Fruit fly (Drosophila melanogaster) whole organism, embryonic: ENCODE results near the gene CG10809.

Experiments
- ATbp ChIP-seq: fragments of 200-800 bp; sonication (Bioruptor generic); optimal IDR thresholded peaks from 2 replicates; lab custom pipeline; 2017; ENCODE audit warnings: missing biosample characterization, mild to moderate bottlenecking, missing genetic modification characterization, missing genetic modification reagents
- Abd-B ChIP-seq: fragments of 200-800 bp; sonication (Bioruptor generic); optimal IDR thresholded peaks from 2 replicates; lab custom pipeline; 2018; ENCODE audit warnings: missing biosample characterization, mild to moderate bottlenecking, missing genetic modification characterization, moderate library complexity
- CG11695 ChIP-seq: fragments of 200-800 bp; sonication (Bioruptor generic); IDR thresholded peaks from 3 replicates; pipeline ENCODE4 v1.3.6; 2022; ENCODE audit warnings: missing biosample characterization, missing genetic modification characterization
- CG12236 ChIP-seq: fragments of 200-800 bp; sonication (Bioruptor generic); optimal IDR thresholded peaks from 2 replicates; lab custom pipeline; 2016; ENCODE audit warnings: missing biosample characterization, missing genetic modification characterization
- CG12391 ChIP-seq: fragments of 200-800 bp; sonication (Bioruptor generic); optimal IDR thresholded peaks from 3 replicates; lab custom pipeline; 2018; ENCODE audit warnings: missing biosample characterization, mild to moderate bottlenecking, missing genetic modification characterization, moderate library complexity
- CG13296 ChIP-seq: fragments of 200-800 bp; sonication (Bioruptor generic); optimal IDR thresholded peaks from 3 replicates; lab custom pipeline; 2018; ENCODE audit warnings: missing biosample characterization, mild to moderate bottlenecking, missing genetic modification characterization
- CG13624 ChIP-seq: fragments of 200-800 bp; sonication (Bioruptor generic); optimal IDR thresholded peaks from 2 replicates; lab custom pipeline; 2016; ENCODE audit warnings: missing biosample characterization, missing genetic modification characterization
- CG13894 ChIP-seq: fragments of 200-800 bp; sonication (Bioruptor generic); optimal IDR thresholded peaks from 3 replicates; lab custom pipeline; 2018; ENCODE audit warnings: missing biosample characterization, mild to moderate bottlenecking, missing genetic modification characterization, moderate library complexity
- CG14710 ChIP-seq: fragments of 200-800 bp; sonication (Bioruptor generic); optimal IDR thresholded peaks from 3 replicates; lab custom pipeline; 2019; ENCODE audit warnings: missing biosample characterization, mild to moderate bottlenecking, missing genetic modification characterization, moderate library complexity
- CG14860 ChIP-seq: fragments of 200-800 bp; sonication (Bioruptor generic); IDR thresholded peaks from 3 replicates; pipeline ENCODE4 v1.3.6; 2022; ENCODE audit warnings: missing biosample characterization, missing genetic modification characterization; ENCODE audit not compliant: partially characterized antibody
- CG17912 ChIP-seq: fragments of 200-800 bp; sonication (Bioruptor generic); optimal IDR thresholded peaks from 2 replicates; lab custom pipeline; 2018; ENCODE audit warnings: missing biosample characterization, mild to moderate bottlenecking, missing genetic modification characterization
- CG1832 ChIP-seq: fragments of 200-800 bp; sonication (Bioruptor generic); optimal IDR thresholded peaks from 2 replicates; lab custom pipeline; 2017; ENCODE audit warnings: missing biosample characterization, mild to moderate bottlenecking, missing genetic modification characterization, inconsistent platforms
- CG18764 ChIP-seq: fragments of 200-800 bp; sonication (Bioruptor generic); optimal IDR thresholded peaks from 3 replicates; lab custom pipeline; 2016; ENCODE audit warnings: missing biosample characterization, missing genetic modification characterization
- CG30403 ChIP-seq: fragments of 200-800 bp; sonication (Bioruptor generic); optimal IDR thresholded peaks from 3 replicates; lab custom pipeline; 2016; ENCODE audit warnings: missing biosample characterization, missing genetic modification characterization
- CG34224 ChIP-seq: fragments of 200-800 bp; sonication (Bioruptor generic); IDR thresholded peaks from 3 replicates; pipeline ENCODE4 v1.3.6; 2022; ENCODE audit warnings: missing biosample characterization, missing genetic modification characterization; ENCODE audit not compliant: partially characterized antibody
- CG34376 ChIP-seq: fragments of 200-800 bp; sonication (Bioruptor generic); optimal IDR thresholded peaks from 2 replicates; lab custom pipeline; 2018; ENCODE audit warnings: missing biosample characterization, mild to moderate bottlenecking, missing genetic modification characterization
- CG34422 ChIP-seq: fragments of 200-800 bp; sonication (Bioruptor generic); IDR thresholded peaks from 3 replicates; pipeline ENCODE4 v1.3.6; 2022; ENCODE audit warnings: missing biosample characterization, missing genetic modification characterization
- CG6272 ChIP-seq: fragments of 200-800 bp; sonication (Bioruptor generic); IDR thresholded peaks from 2 replicates; pipeline ENCODE4 v1.3.6; 2022; ENCODE audit warnings: missing biosample characterization, missing genetic modification characterization
- CG6683 ChIP-seq: fragments of 200-800 bp; sonication (Bioruptor generic); optimal IDR thresholded peaks from 2 replicates; lab custom pipeline; 2017; ENCODE audit warnings: missing biosample characterization, mild to moderate bottlenecking, missing genetic modification characterization, missing genetic modification reagents
- CG8089 ChIP-seq: fragments of 200-800 bp; sonication (Bioruptor generic); optimal IDR thresholded peaks from 3 replicates; lab custom pipeline; 2016; ENCODE audit warnings: missing biosample characterization, missing genetic modification characterization
- CG8388 ChIP-seq: fragments of 200-800 bp; sonication (Bioruptor generic); optimal IDR thresholded peaks from 2 replicates; lab custom pipeline; 2019; ENCODE audit warnings: missing biosample characterization, mild to moderate bottlenecking, missing genetic modification characterization, moderate library complexity
- CG9437 ChIP-seq: fragments of 200-800 bp; sonication (Bioruptor generic); optimal IDR thresholded peaks from 2 replicates; lab custom pipeline; 2018; ENCODE audit warnings: missing biosample characterization, mild to moderate bottlenecking, missing genetic modification characterization
- CrebB ChIP-seq: fragments of 200-800 bp; sonication (Bioruptor generic); optimal IDR thresholded peaks from 3 replicates; lab custom pipeline; 2018; ENCODE audit warnings: missing biosample characterization, mild to moderate bottlenecking, missing genetic modification characterization
- Dbx ChIP-seq: fragments of 200-800 bp; sonication (Bioruptor generic); IDR thresholded peaks from 3 replicates; pipeline ENCODE4 v1.3.6; 2022; ENCODE audit warnings: missing biosample characterization, missing genetic modification characterization
- Hmr ChIP-seq: fragments of 200-800 bp; sonication (Bioruptor generic); optimal IDR thresholded peaks from 3 replicates; lab custom pipeline; 2017; ENCODE audit warnings: mild to moderate bottlenecking, missing biosample characterization, missing genetic modification reagents, missing genetic modification characterization
- Hmx ChIP-seq: fragments of 200-800 bp; sonication (Bioruptor generic); optimal IDR thresholded peaks from 2 replicates; lab custom pipeline; 2016; ENCODE audit warnings: missing biosample characterization, missing genetic modification characterization
- Nf-YC ChIP-seq: fragments of 200-800 bp; optimal IDR thresholded peaks from 3 replicates; lab custom pipeline; 2019; ENCODE audit warnings: missing biosample characterization, mild to moderate bottlenecking, missing genetic modification characterization, moderate library complexity
- NfI ChIP-seq: fragments of 200-800 bp; sonication (Bioruptor generic); optimal IDR thresholded peaks from 3 replicates; lab custom pipeline; 2018; ENCODE audit warnings: missing biosample characterization, mild to moderate bottlenecking, missing genetic modification characterization, moderate library complexity
- Pdp1 ChIP-seq, 2 experiments: fragments of 200-800 bp; sonication (Bioruptor generic); optimal IDR thresholded peaks; 3 replicates each; lab custom pipeline; 2016; ENCODE audit warnings: missing biosample characterization in 2 of 2, missing genetic modification characterization in 2 of 2, mild to moderate bottlenecking in 1 of 2, moderate library complexity in 1 of 2
- Tbp ChIP-seq: fragments of >200 bp; optimal IDR thresholded peaks from 2 replicates; lab custom pipeline; 2018; ENCODE audit warnings: missing biosample characterization, missing genetic modification characterization
- ab ChIP-seq: fragments of 200-800 bp; sonication (Bioruptor generic); optimal IDR thresholded peaks from 2 replicates; lab custom pipeline; 2016; ENCODE audit warnings: missing biosample characterization, missing genetic modification characterization
- amos ChIP-seq: fragments of 200-800 bp; sonication (Bioruptor generic); IDR thresholded peaks from 2 replicates; pipeline ENCODE4 v1.3.6; 2022; ENCODE audit warnings: missing biosample characterization, missing genetic modification characterization; ENCODE audit not compliant: partially characterized antibody
- ci ChIP-seq: fragments of 200-800 bp; sonication (Bioruptor generic); IDR thresholded peaks from 3 replicates; pipeline ENCODE4 v1.3.6; 2022; ENCODE audit warnings: missing biosample characterization, missing genetic modification characterization
- dimm ChIP-seq: fragments of 200-800 bp; sonication (Bioruptor generic); IDR thresholded peaks from 2 replicates; pipeline ENCODE4 v1.3.6; 2022; ENCODE audit warnings: missing biosample characterization, missing genetic modification characterization
- gce ChIP-seq: fragments of 200-800 bp; sonication (Bioruptor generic); IDR thresholded peaks from 3 replicates; pipeline ENCODE4 v1.3.6; 2022; ENCODE audit warnings: missing biosample characterization, missing genetic modification characterization
- ind ChIP-seq: fragments of 200-800 bp; sonication (Bioruptor generic); optimal IDR thresholded peaks from 3 replicates; lab custom pipeline; 2016; ENCODE audit warnings: missing biosample characterization, missing genetic modification characterization
- insv ChIP-seq, 2 experiments: fragments of 200-800 bp; sonication (Bioruptor generic); optimal IDR thresholded peaks; 3 replicates each; lab custom pipeline; 2016 to 2018; ENCODE audit warnings: missing biosample characterization in 2 of 2, missing genetic modification characterization in 2 of 2
- klu ChIP-seq: fragments of 200-800 bp; sonication (Bioruptor generic); IDR thresholded peaks from 2 replicates; pipeline ENCODE4 v1.3.6; 2022; ENCODE audit warnings: missing biosample characterization, missing genetic modification characterization
- maf-S ChIP-seq: fragments of 200-800 bp; sonication (Bioruptor generic); optimal IDR thresholded peaks from 2 replicates; lab custom pipeline; 2016; ENCODE audit warnings: missing biosample characterization, missing genetic modification characterization
- nerfin-1 ChIP-seq: fragments of 200-800 bp; sonication (Bioruptor generic); optimal IDR thresholded peaks from 3 replicates; lab custom pipeline; 2019; ENCODE audit warnings: missing biosample characterization, mild to moderate bottlenecking, missing genetic modification characterization, moderate library complexity
- schlank ChIP-seq: fragments of 200-800 bp; sonication (Bioruptor generic); optimal IDR thresholded peaks from 2 replicates; lab custom pipeline; 2018; ENCODE audit warnings: missing biosample characterization, mild to moderate bottlenecking, missing genetic modification characterization
- sd ChIP-seq: fragments of 200-800 bp; sonication (Bioruptor generic); optimal IDR thresholded peaks from 3 replicates; lab custom pipeline; 2018; ENCODE audit warnings: missing biosample characterization, mild to moderate bottlenecking, missing genetic modification characterization, moderate library complexity
- seq ChIP-seq: fragments of 200-800 bp; sonication (Bioruptor generic); IDR thresholded peaks from 2 replicates; pipeline ENCODE4 v1.3.6; 2022; ENCODE audit warnings: missing biosample characterization, missing genetic modification characterization
- slou ChIP-seq: fragments of 200-800 bp; sonication (Bioruptor generic); optimal IDR thresholded peaks from 3 replicates; lab custom pipeline; 2016; ENCODE audit warnings: missing biosample characterization, missing genetic modification characterization
- ssp ChIP-seq: fragments of 200-800 bp; sonication (Bioruptor generic); IDR thresholded peaks from 2 replicates; pipeline ENCODE4 v1.3.6; 2022; ENCODE audit warnings: missing biosample characterization, missing genetic modification characterization
- unpg ChIP-seq: fragments of 200-800 bp; sonication (Bioruptor generic); optimal IDR thresholded peaks from 3 replicates; lab custom pipeline; 2018; ENCODE audit warnings: missing biosample characterization, mild to moderate bottlenecking, missing genetic modification characterization, moderate library complexity
- usp ChIP-seq: fragments of >200 bp; optimal IDR thresholded peaks from 2 replicates; lab custom pipeline; 2017; ENCODE audit warnings: missing biosample characterization, missing genetic modification characterization
- vfl ChIP-seq: fragments of 200-800 bp; sonication (Bioruptor generic); optimal IDR thresholded peaks from 2 replicates; lab custom pipeline; 2016; ENCODE audit warnings: missing biosample characterization, missing genetic modification characterization
- yki ChIP-seq: fragments of >200 bp; optimal IDR thresholded peaks from 3 replicates; lab custom pipeline; 2018

Gene CG10809

DNA sequence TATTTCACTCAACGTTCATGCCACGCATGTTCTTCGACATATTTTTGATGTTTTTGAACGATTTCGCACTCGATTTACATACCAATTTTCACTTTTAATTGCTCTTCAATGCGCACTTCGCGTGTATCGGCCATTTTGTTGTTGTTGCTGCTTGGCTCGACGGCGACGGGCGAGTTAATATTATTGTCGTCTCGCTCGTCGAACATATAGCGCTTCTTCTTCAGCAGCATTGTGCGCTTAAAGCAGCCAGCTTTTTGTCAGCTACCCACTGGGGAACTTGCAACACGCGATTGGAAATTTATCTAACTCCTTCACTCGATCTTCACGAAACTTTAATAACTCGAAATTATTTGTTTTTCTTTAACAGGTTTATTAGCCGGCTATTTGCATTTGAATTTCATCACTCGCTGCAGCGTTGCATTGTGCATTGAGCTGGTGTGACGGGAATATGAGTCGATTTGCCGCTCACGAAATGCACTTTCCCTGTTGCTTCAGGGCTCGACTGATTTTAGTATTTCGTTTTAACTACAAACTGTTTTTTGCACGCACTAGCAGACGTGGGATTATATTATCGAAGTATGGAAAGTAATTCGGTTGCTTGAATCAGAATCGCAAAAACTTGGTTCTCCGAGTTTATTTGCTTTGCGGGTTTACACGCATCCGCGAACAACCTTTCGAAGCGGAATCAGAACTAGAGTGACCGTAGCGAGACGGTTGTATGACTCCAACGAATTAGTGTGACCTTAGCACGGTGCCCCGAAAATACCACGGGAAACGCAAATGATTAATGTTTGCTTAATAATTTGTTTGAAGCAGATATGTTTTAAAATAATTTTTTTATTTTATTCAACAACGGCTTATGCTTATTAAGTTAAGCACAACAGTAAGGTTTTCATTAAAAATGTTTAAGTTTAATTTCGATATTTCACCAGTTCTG is 4.8 kb downstream of the CG10809 start, which contains the start of gene RasGAP1 (continued):
- 0 out of 3 replicates have a peak, but pooled peaks have one; percentile 5 for TF ChIP-seq ci (GFP tag; lab: Robert Waterston, UW)
- TF ChIP-seq vfl (GFP tag; lab: Kevin White, UChicago) = no peak
- no peak for TF ChIP-seq schlank
- TF ChIP-seq CG6683 (GFP tag; lab: Kevin White, UChicago) = no peak
- no peak for TF ChIP-seq insv (GFP tag; optimal IDR thresholded peaks at IDR 0.05; lab: Kevin White, UChicago)
- TF ChIP-seq klu (GFP tag; lab: Robert Waterston, UW) = no peak
- no peak for TF ChIP-seq CG11695 (GFP tag; lab: Robert Waterston, UW)
- TF ChIP-seq ssp (GFP tag; lab: Robert Waterston, UW) = peak; percentile 26; the same call in 1 of the 2 replicates
- no peak for TF ChIP-seq CG17912 (GFP tag; lab: Kevin White, UChicago)
- no peak for TF ChIP-seq CG30403 (GFP tag; lab: Kevin White, UChicago)
- TF ChIP-seq Tbp (GFP tag; lab: Kevin White, UChicago) = no peak
- no peak for TF ChIP-seq sd (tag; lab: Kevin White, UChicago)
- no peak for TF ChIP-seq gce
- peak in 1 of 2 experiments; percentile 10 for TF ChIP-seq Pdp1 (GFP tag; optimal IDR thresholded peaks at IDR 0.05; lab: Kevin White, UChicago)
- peak; percentile 15 for TF ChIP-seq Abd-B (GFP tag; lab: Kevin White, UChicago)
- TF ChIP-seq maf-S (GFP tag; lab: Kevin White, UChicago) = no peak
- peak; percentile 11 for TF ChIP-seq CG13894 (tag; lab: Kevin White, UChicago)
- no peak for TF ChIP-seq usp (GFP tag; lab: Kevin White, UChicago)
- no peak for TF ChIP-seq ind (GFP tag; lab: Kevin White, UChicago)
- TF ChIP-seq yki (lab: Kevin White, UChicago) = no peak
- peak; percentile 62 for TF ChIP-seq nerfin-1
- TF ChIP-seq CG18764 (GFP tag; lab: Kevin White, UChicago) = no peak
- TF ChIP-seq CG1832 (GFP tag; lab: Kevin White, UChicago) = peak; percentile 88
- no peak for TF ChIP-seq NfI (GFP tag; lab: Kevin White, UChicago)
- no peak for TF ChIP-seq seq (GFP tag; lab: Robert Waterston, UW)
- TF ChIP-seq CG9437 (GFP tag; lab: Kevin White, UChicago) = peak; percentile 2
- TF ChIP-seq CG6272 (GFP tag; lab: Robert Waterston, UW) = no peak
- TF ChIP-seq CG13296 (GFP tag; lab: Kevin White, UChicago) = no peak
- TF ChIP-seq amos = peak; percentile 46
- TF ChIP-seq ATbp (GFP tag; lab: Kevin White, UChicago) = peak; percentile 2
- TF ChIP-seq Hmx = no peak
- no peak for TF ChIP-seq CG14710 (tag; lab: Kevin White, UChicago)
- peak; percentile 72 for TF ChIP-seq CG34422 (GFP tag; lab: Robert Waterston, UW)
- TF ChIP-seq ab (GFP tag; lab: Kevin White, UChicago) = no peak
- TF ChIP-seq Nf-YC (tag; lab: Kevin White, UChicago) = peak; percentile 9
- peak; percentile 47 for TF ChIP-seq CG13624
- TF ChIP-seq CG8089 = no peak
- TF ChIP-seq CG34224 (GFP tag; lab: Robert Waterston, UW) = 0 out of 3 replicates have a peak, but pooled peaks have one; percentile 16
- no peak for TF ChIP-seq unpg
- TF ChIP-seq CrebB (tag; lab: Kevin White, UChicago) = no peak
- TF ChIP-seq slou (GFP tag; lab: Kevin White, UChicago) = no peak
- no peak for TF ChIP-seq Dbx (GFP tag; lab: Robert Waterston, UW)
- no peak for TF ChIP-seq CG8388 (GFP tag; lab: Kevin White, UChicago)
- no peak for TF ChIP-seq CG12391
- TF ChIP-seq dimm = no peak
- TF ChIP-seq CG14860 (GFP tag; lab: Robert Waterston, UW) = no peak
- no peak for TF ChIP-seq CG12236 (GFP tag; lab: Kevin White, UChicago)
- peak; percentile 9 for TF ChIP-seq Hmr (GFP tag; lab: Kevin White, UChicago)
- no peak for TF ChIP-seq CG34376 (GFP tag; lab: Kevin White, UChicago)
